Worm (Caenorhabditis elegans) whole organism, L4 larva: ENCODE results near the gene pigw-1.

Source experiments
- D1046.2 ChIP-seq: fragments of 200-800 bp; sonication (Bioruptor generic); IDR thresholded peaks from 2 replicates; pipeline ENCODE4 v1.3.6; 2022; ENCODE audit warnings: missing genetic modification characterization, missing compliant biosample characterization
- F26F4.8 ChIP-seq: fragments of 200-800 bp; sonication (Bioruptor generic); conservative IDR thresholded peaks from 2 replicates; pipeline ENCODE4 v1.3.6; 2022; ENCODE audit warnings: missing genetic modification characterization, missing compliant biosample characterization
- F44E2.7 ChIP-seq: fragments of 200-800 bp; sonication (Bioruptor generic); IDR thresholded peaks from 2 replicates; pipeline ENCODE4 v2.1.2; 2022; ENCODE audit warnings: missing genetic modification characterization, missing compliant biosample characterization
- ZK546.5 ChIP-seq, 2 experiments: sonication (generic microtip); optimal IDR thresholded peaks; 2 replicates each; lab custom pipeline; 2017; ENCODE audit warnings: missing biosample characterization in 2 of 2, missing genetic modification characterization in 2 of 2
- aha-1 ChIP-seq: fragments of 150-350 bp; peaks from one replicate; lab custom pipeline; 2014; ENCODE audit warnings: missing biosample characterization, missing genetic modification characterization
- ama-1 ChIP-seq: fragments of 150-350 bp; optimal IDR thresholded peaks from 2 replicates; lab custom pipeline; 2014; ENCODE audit warnings: inconsistent platforms, mixed read lengths
- arid-1 ChIP-seq: fragments of 200-800 bp; sonication (Bioruptor generic); conservative IDR thresholded peaks from 2 replicates; pipeline ENCODE4 v1.3.6; 2022; ENCODE audit warnings: missing genetic modification reagents, missing genetic modification characterization, missing compliant biosample characterization
- attf-4 ChIP-seq: sonication (generic microtip); optimal IDR thresholded peaks from 3 replicates; lab custom pipeline; 2017; ENCODE audit warnings: missing biosample characterization, missing genetic modification characterization
- ceh-20 ChIP-seq: fragments of 200-800 bp; sonication (Bioruptor generic); IDR thresholded peaks from 2 replicates; pipeline ENCODE4 v1.3.6; 2022; ENCODE audit warnings: missing genetic modification reagents, missing genetic modification characterization, missing compliant biosample characterization
- ceh-32 ChIP-seq: sonication (generic microtip); optimal IDR thresholded peaks from 2 replicates; lab custom pipeline; 2016; ENCODE audit warnings: mild to moderate bottlenecking, missing genetic modification characterization, missing compliant biosample characterization; ENCODE audit not compliant: poor library complexity
- cey-2 ChIP-seq: sonication (generic microtip); optimal IDR thresholded peaks from 3 replicates; lab custom pipeline; 2017; ENCODE audit warnings: missing genetic modification characterization, mild to moderate bottlenecking, missing compliant biosample characterization, antibody characterized with exemption, borderline replicate concordance; ENCODE audit not compliant: insufficient read depth
- daf-16 ChIP-seq, 3 experiments: sonication (generic microtip); optimal IDR thresholded peaks; 2 replicates each; lab custom pipeline; 2016 to 2017; ENCODE audit warnings: missing genetic modification characterization in 3 of 3, missing genetic modification reagents in 3 of 3, mild to moderate bottlenecking in 2 of 3, missing compliant biosample characterization in 2 of 3, missing biosample characterization in 1 of 3, moderate library complexity in 1 of 3
- daf-19 ChIP-seq: fragments of 200-800 bp; sonication (Bioruptor generic); conservative IDR thresholded peaks from 2 replicates; pipeline ENCODE4 v1.3.6; 2022; ENCODE audit warnings: missing genetic modification characterization, missing compliant biosample characterization
- dmd-8 ChIP-seq: fragments of 200-800 bp; sonication (Bioruptor generic); IDR thresholded peaks from 2 replicates; pipeline ENCODE4 v1.3.6; 2022; ENCODE audit warnings: missing genetic modification characterization, missing compliant biosample characterization
- dpl-1 ChIP-seq: fragments of 150-350 bp; optimal IDR thresholded peaks from 2 replicates; lab custom pipeline; 2014; ENCODE audit warnings: missing biosample characterization, missing genetic modification reagents, missing genetic modification characterization
- dve-1 ChIP-seq: sonication (generic microtip); optimal IDR thresholded peaks from 2 replicates; lab custom pipeline; 2017; ENCODE audit warnings: antibody characterized with exemption, mild to moderate bottlenecking, missing genetic modification characterization, missing compliant biosample characterization; ENCODE audit not compliant: insufficient read depth
- gei-8 ChIP-seq: fragments of 200-800 bp; sonication (Bioruptor generic); optimal IDR thresholded peaks from 2 replicates; lab custom pipeline; 2018; ENCODE audit warnings: mild to moderate bottlenecking, missing genetic modification characterization, missing compliant biosample characterization
- lin-13 ChIP-seq: fragments of 150-350 bp; optimal IDR thresholded peaks from 2 replicates; lab custom pipeline; 2014; ENCODE audit warnings: missing biosample characterization, missing genetic modification reagents, missing genetic modification characterization
- lin-39 ChIP-seq: fragments of 150-350 bp; optimal IDR thresholded peaks from 2 replicates; lab custom pipeline; 2014; ENCODE audit warnings: missing biosample characterization, missing genetic modification reagents, missing genetic modification characterization
- lir-3 ChIP-seq: sonication (generic microtip); optimal IDR thresholded peaks from 2 replicates; lab custom pipeline; 2016; ENCODE audit warnings: mild to moderate bottlenecking, missing genetic modification characterization, missing compliant biosample characterization
- lsy-2 ChIP-seq, 2 experiments: fragments of 150-350 bp in 1 of 2; sonication (generic microtip) in 1 of 2; optimal IDR thresholded peaks; 2 replicates each; lab custom pipeline; 2014 to 2017; ENCODE audit warnings: missing biosample characterization in 2 of 2, missing genetic modification characterization in 2 of 2
- mdl-1 ChIP-seq, 2 experiments: fragments of 150-350 bp in 1 of 2; sonication (generic microtip) in 1 of 2; optimal IDR thresholded peaks; 2 replicates each; lab custom pipeline; 2014 to 2017; ENCODE audit warnings: missing biosample characterization in 2 of 2, missing genetic modification characterization in 2 of 2
- mdt-29 ChIP-seq: fragments of 200-800 bp; sonication (Bioruptor generic); IDR thresholded peaks from 2 replicates; pipeline ENCODE4 v1.3.6; 2022; ENCODE audit warnings: missing genetic modification reagents, missing genetic modification characterization, missing compliant biosample characterization
- mxl-3 ChIP-seq: fragments of 200-800 bp; sonication (Bioruptor generic); optimal IDR thresholded peaks from 2 replicates; lab custom pipeline; 2018; ENCODE audit warnings: mild to moderate bottlenecking, missing genetic modification characterization, missing compliant biosample characterization
- nhr-10 ChIP-seq: fragments of 150-350 bp; optimal IDR thresholded peaks from 2 replicates; lab custom pipeline; 2014; ENCODE audit warnings: missing biosample characterization, missing genetic modification characterization
- nhr-237 ChIP-seq: sonication (generic microtip); optimal IDR thresholded peaks from 2 replicates; lab custom pipeline; 2017; ENCODE audit warnings: missing biosample characterization, missing genetic modification characterization
- nhr-48 ChIP-seq: sonication (generic microtip); optimal IDR thresholded peaks from 2 replicates; lab custom pipeline; 2016; ENCODE audit warnings: mild to moderate bottlenecking, missing genetic modification characterization, missing compliant biosample characterization
- nhr-76 ChIP-seq: fragments of 150-350 bp; optimal IDR thresholded peaks from 2 replicates; lab custom pipeline; 2014; ENCODE audit warnings: missing biosample characterization, missing genetic modification characterization
- pha-4 ChIP-seq, 2 experiments: fragments of 150-350 bp in 1 of 2; fragments of 200-800 bp in 1 of 2; sonication (Bioruptor generic) in 1 of 2; IDR thresholded peaks in 1 of 2; optimal IDR thresholded peaks in 1 of 2; 2 replicates each; pipeline versions ENCODE4 v1.3.6 to Lab custom; 2014 to 2022; ENCODE audit warnings: missing genetic modification characterization in 2 of 2, missing genetic modification reagents in 2 of 2, missing biosample characterization in 1 of 2, missing compliant biosample characterization in 1 of 2
- php-3 ChIP-seq: fragments of 200-800 bp; sonication (Bioruptor generic); IDR thresholded peaks from 2 replicates; pipeline ENCODE4 v1.3.6; 2022; ENCODE audit warnings: missing genetic modification reagents, missing genetic modification characterization, missing compliant biosample characterization
- sdz-12 ChIP-seq: fragments of 200-800 bp; sonication (Bioruptor generic); optimal IDR thresholded peaks from 2 replicates; lab custom pipeline; 2018; ENCODE audit warnings: mild to moderate bottlenecking, missing genetic modification characterization, missing compliant biosample characterization
- set-16 ChIP-seq: fragments of 200-800 bp; sonication (Bioruptor generic); IDR thresholded peaks from 2 replicates; pipeline ENCODE4 v1.3.6; 2022; ENCODE audit warnings: missing genetic modification reagents, missing genetic modification characterization, missing compliant biosample characterization
- skn-1 ChIP-seq: fragments of 150-350 bp; optimal IDR thresholded peaks from 2 replicates; lab custom pipeline; 2014; ENCODE audit warnings: missing biosample characterization, missing genetic modification characterization
- spr-1 ChIP-seq: sonication (generic microtip); optimal IDR thresholded peaks from 2 replicates; lab custom pipeline; 2016; ENCODE audit warnings: mild to moderate bottlenecking, missing genetic modification characterization, missing compliant biosample characterization
- unc-130 ChIP-seq: sonication (generic microtip); optimal IDR thresholded peaks from 2 replicates; lab custom pipeline; 2016; ENCODE audit warnings: missing genetic modification reagents, missing genetic modification characterization, missing compliant biosample characterization
- zfp-3 ChIP-seq: fragments of 200-800 bp; sonication (Bioruptor generic); conservative IDR thresholded peaks from 2 replicates; pipeline ENCODE4 v1.3.6; 2022; ENCODE audit warnings: missing genetic modification reagents, missing genetic modification characterization, missing compliant biosample characterization

Gene pigw-1

ce11 chrII:2920817-2921458 lies 36.2 kb upstream of the pigw-1 start (continued):
- no peak for TF ChIP-seq D1046.2 (GFP tag; lab: Robert Waterston, UW)
- TF ChIP-seq lin-39 (tag; lab: Kevin White, UChicago) = no peak
- no peak for TF ChIP-seq ZK546.5 (tag; optimal IDR thresholded peaks at IDR 0.05; lab: Kevin White, UChicago)
- TF ChIP-seq spr-1 (tag; lab: Kevin White, UChicago) = peak; percentile 8
- TF ChIP-seq daf-19 (GFP tag; lab: Robert Waterston, UW) = no peak
- no peak for TF ChIP-seq nhr-237 (tag; lab: Kevin White, UChicago)
- no peak for TF ChIP-seq ceh-20 (GFP tag; lab: Robert Waterston, UW)
- peak; percentile 76 to 91 for TF ChIP-seq mdl-1 (tag; optimal IDR thresholded peaks at IDR 0.05; lab: Kevin White, UChicago)
- TF ChIP-seq dve-1 = peak; percentile 59
- no peak for TF ChIP-seq sdz-12 (GFP tag; lab: Kevin White, UChicago)
- TF ChIP-seq skn-1 (tag; lab: Kevin White, UChicago) = no peak
- 0 out of 2 replicates have a peak, but pooled peaks have one; percentile 6 for TF ChIP-seq zfp-3 (GFP tag; lab: Robert Waterston, UW)
- peak; percentile 16 for TF ChIP-seq dpl-1 (GFP tag; lab: Kevin White, UChicago)
- no peak for TF ChIP-seq cey-2
- TF ChIP-seq F26F4.8 (GFP tag; lab: Robert Waterston, UW) = no peak
- TF ChIP-seq lin-13 (GFP tag; lab: Kevin White, UChicago) = peak; percentile 30
- peak; percentile 64; the same call in 1 of the 2 replicates for TF ChIP-seq pha-4 (GFP tag; IDR thresholded peaks at IDR 0.05; lab: Robert Waterston, UW)
- no peak for TF ChIP-seq pha-4 (tag; optimal IDR thresholded peaks at IDR 0.05; lab: Kevin White, UChicago)
- TF ChIP-seq mdt-29 = peak; percentile 83
- peak; percentile 45 for TF ChIP-seq ama-1
- TF ChIP-seq attf-4 (tag; lab: Kevin White, UChicago) = no peak
- TF ChIP-seq ceh-32 (tag; lab: Kevin White, UChicago) = no peak
- TF ChIP-seq gei-8 (GFP tag; lab: Kevin White, UChicago) = no peak
- TF ChIP-seq daf-16 (GFP tag; optimal IDR thresholded peaks at IDR 0.05; lab: Kevin White, UChicago) = peak; percentile 4 to 40
- TF ChIP-seq daf-16 (tag; optimal IDR thresholded peaks at IDR 0.05; lab: Kevin White, UChicago) = peak; percentile 58
- TF ChIP-seq nhr-76 (tag; lab: Kevin White, UChicago) = no peak
- no peak for TF ChIP-seq lir-3 (tag; lab: Kevin White, UChicago)
- peak; percentile 67; the same call in 1 of the 2 replicates for TF ChIP-seq arid-1 (GFP tag; lab: Robert Waterston, UW)
- TF ChIP-seq dmd-8 (GFP tag; lab: Robert Waterston, UW) = no peak
- TF ChIP-seq unc-130 (GFP tag; lab: Kevin White, UChicago) = peak; percentile 64
- no peak for TF ChIP-seq nhr-10 (tag; lab: Kevin White, UChicago)
- TF ChIP-seq F44E2.7 (GFP tag; lab: Robert Waterston, UW) = no peak

DNA sequence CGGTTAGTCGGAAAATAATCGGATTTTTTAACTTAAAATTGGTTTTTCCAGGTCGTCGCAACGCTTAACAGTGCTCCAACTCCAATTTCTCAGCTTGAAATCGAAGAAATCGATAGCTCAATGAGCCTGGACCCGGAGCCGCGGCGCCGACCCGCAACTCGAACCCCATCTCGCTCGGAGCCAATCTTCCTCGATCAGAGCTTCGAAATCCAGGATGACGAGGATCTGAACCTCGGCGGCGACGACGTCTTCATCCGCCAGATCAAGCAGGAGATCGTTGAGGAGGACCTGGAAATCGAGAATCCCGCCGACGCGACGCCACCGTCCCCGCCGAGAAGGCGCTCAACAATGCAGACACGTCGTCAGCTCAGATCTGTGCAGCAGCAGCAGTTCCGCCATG lies 35.5 kb upstream of the pigw-1 start:
- TF ChIP-seq set-16 (GFP tag; lab: Robert Waterston, UW) (peak; percentile 94), lsy-2 (tag; optimal IDR thresholded peaks at IDR 0.05; lab: Kevin White, UChicago) (no peak), aha-1 (tag; lab: Kevin White, UChicago) (peak; percentile 7), php-3 (no peak), mxl-3 (GFP tag; lab: Kevin White, UChicago) (no peak), nhr-48 (no peak)
- TF ChIP-seq, all 104 proteins: peak for 2
